Worm (Caenorhabditis elegans): Measurements from ENCODE around the gene sqt-1.

DNA sequence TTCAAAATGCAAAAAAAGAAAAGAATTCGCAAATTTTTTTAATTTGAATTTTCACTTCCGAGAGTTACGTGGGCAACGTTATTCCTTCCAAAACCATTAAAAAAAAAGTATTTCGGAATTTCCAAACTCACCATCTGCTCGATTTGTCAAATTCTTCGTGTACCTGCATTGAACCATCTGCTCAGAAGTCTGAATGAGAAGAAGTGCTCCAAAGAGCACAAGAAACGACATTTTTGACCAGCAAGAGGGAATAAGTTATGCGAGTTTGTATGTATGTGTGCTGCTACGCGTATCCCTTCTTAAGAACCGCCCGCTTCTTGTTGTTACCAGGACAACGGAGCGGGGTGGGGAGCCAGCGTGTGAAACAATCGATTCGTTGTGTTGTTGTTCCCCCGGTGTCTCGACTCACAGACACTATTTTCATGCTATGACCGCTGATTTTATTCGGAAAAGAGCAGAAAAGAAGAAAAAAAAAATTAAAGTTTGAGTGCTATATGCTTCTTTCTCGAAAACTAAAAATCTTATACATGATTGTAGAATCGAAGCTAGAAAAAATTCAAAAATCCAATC, 5.7 kb upstream of the sqt-1 start, which contains the start of gene lgc-20:
- no peak for TF ChIP-seq F33H1.4 (GFP tag; IDR thresholded peaks at IDR 0.05)
- TF ChIP-seq him-1 (tag; optimal IDR thresholded peaks at IDR 0.05), result no peak
- TF ChIP-seq B0261.1 (tag; optimal IDR thresholded peaks at IDR 0.05), result no peak
- no peak for TF ChIP-seq ZK185.1 (tag; optimal IDR thresholded peaks at IDR 0.05; ENCODE audit: poor library complexity, severe bottlenecking)
- no peak for TF ChIP-seq lin-54 (GFP tag; optimal IDR thresholded peaks at IDR 0.05)
- no peak for TF ChIP-seq chd-7 (tag; optimal IDR thresholded peaks at IDR 0.05)
- no peak for TF ChIP-seq zfh-2 (GFP tag; conservative IDR thresholded peaks at IDR 0.05)
- TF ChIP-seq lsy-27 (tag; optimal IDR thresholded peaks at IDR 0.05; ENCODE audit: borderline replicate concordance, insufficient read depth), result no peak
- TF ChIP-seq madf-10 (tag; optimal IDR thresholded peaks at IDR 0.05), result no peak
- TF ChIP-seq ceh-79 (tag; optimal IDR thresholded peaks at IDR 0.05), result no peak

All from whole organism, young adult.